Worm (Caenorhabditis elegans): ENCODE results near the gene cpl-1.

DNA sequence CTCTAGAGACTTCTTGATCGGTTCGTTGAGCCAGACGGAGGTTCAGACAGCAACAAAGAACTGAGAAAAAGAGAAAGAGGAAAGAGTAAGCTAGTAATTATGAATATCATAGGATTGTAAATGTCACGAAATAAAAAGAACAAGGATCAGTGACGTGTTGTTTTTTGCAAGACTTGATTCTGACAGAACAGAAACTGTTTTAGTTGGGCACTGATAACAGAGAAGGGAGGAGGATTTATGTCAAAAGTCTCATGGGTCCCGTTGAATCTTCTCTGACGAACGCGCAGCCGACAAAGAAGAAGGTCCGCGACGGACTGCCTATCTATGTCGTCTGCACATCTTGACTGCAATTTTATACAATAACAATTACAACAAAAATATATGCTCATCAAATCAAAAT is 5.5 kb upstream of the cpl-1 start, which contains the start of gene T03E6.9:
- no peak for TF ChIP-seq madf-10 (tag; optimal IDR thresholded peaks at IDR 0.05)
- no peak for TF ChIP-seq nhr-90 (tag; optimal IDR thresholded peaks at IDR 0.05)
- TF ChIP-seq snpc-4 (GFP tag; optimal IDR thresholded peaks at IDR 0.05) = no peak
- TF ChIP-seq snpc-4 (tag; optimal IDR thresholded peaks at IDR 0.05) = no peak
- TF ChIP-seq unc-62 (GFP tag; optimal IDR thresholded peaks at IDR 0.05) = no peak
- TF ChIP-seq dpl-1 (GFP tag; optimal IDR thresholded peaks at IDR 0.05) = no peak
- no peak for TF ChIP-seq bed-2 (GFP tag; IDR thresholded peaks at IDR 0.05)
- TF ChIP-seq ceh-79 (tag; optimal IDR thresholded peaks at IDR 0.05) = no peak
- no peak for TF ChIP-seq sdz-38 (tag; optimal IDR thresholded peaks at IDR 0.05)
- no peak for TF ChIP-seq tlf-1 (GFP tag; optimal IDR thresholded peaks at IDR 0.05)
- TF ChIP-seq T26A5.8 (tag; optimal IDR thresholded peaks at IDR 0.05) = no peak
- no peak for TF ChIP-seq F22D6.2 (tag; optimal IDR thresholded peaks at IDR 0.05)
- no peak for TF ChIP-seq ceh-27 (GFP tag; optimal IDR thresholded peaks at IDR 0.05)
- no peak for TF ChIP-seq him-1 (tag; optimal IDR thresholded peaks at IDR 0.05)

All from whole organism, young adult.